Fruit fly (Drosophila melanogaster) whole organism, embryonic: ENCODE data around the gene CG1622.
A peak's percentile ranks its signal among the peaks of the same experiment; 100 is the strongest.

Experiments used
- ATbp ChIP-seq: fragments of 200-800 bp; sonication (Bioruptor generic); optimal IDR thresholded peaks from 2 replicates; lab custom pipeline; 2017; ENCODE audit warnings: missing biosample characterization, mild to moderate bottlenecking, missing genetic modification characterization, missing genetic modification reagents
- Bdp1 ChIP-seq: fragments of 200-800 bp; sonication (Bioruptor generic); optimal IDR thresholded peaks from 3 replicates; lab custom pipeline; 2016; ENCODE audit warnings: missing biosample characterization, missing genetic modification characterization
- CG10431 ChIP-seq: fragments of 200-800 bp; sonication (Bioruptor generic); optimal IDR thresholded peaks from 3 replicates; lab custom pipeline; 2018; ENCODE audit warnings: missing biosample characterization, mild to moderate bottlenecking, missing genetic modification characterization
- CG11504 ChIP-seq: fragments of 200-800 bp; sonication (Bioruptor generic); optimal IDR thresholded peaks from 3 replicates; lab custom pipeline; 2019; ENCODE audit warnings: missing biosample characterization, mild to moderate bottlenecking, missing genetic modification characterization, moderate library complexity
- CG11560 ChIP-seq: fragments of 200-800 bp; sonication (Bioruptor generic); IDR thresholded peaks from 3 replicates; pipeline ENCODE4 v1.3.6; 2022; ENCODE audit warnings: missing biosample characterization, missing genetic modification characterization
- CG12299 ChIP-seq: fragments of 200-800 bp; sonication (Bioruptor generic); optimal IDR thresholded peaks from 2 replicates; lab custom pipeline; 2018; ENCODE audit warnings: missing biosample characterization, mild to moderate bottlenecking, missing genetic modification characterization
- CG12769 ChIP-seq: fragments of 200-800 bp; sonication (Bioruptor generic); optimal IDR thresholded peaks from 2 replicates; lab custom pipeline; 2019; ENCODE audit warnings: missing biosample characterization, mild to moderate bottlenecking, missing genetic modification characterization, moderate library complexity
- CG16863 ChIP-seq: fragments of 200-800 bp; sonication (Bioruptor generic); optimal IDR thresholded peaks from 3 replicates; lab custom pipeline; 2016; ENCODE audit warnings: missing biosample characterization, missing genetic modification characterization
- CG17361 ChIP-seq: fragments of 200-800 bp; sonication (Bioruptor generic); IDR thresholded peaks from 3 replicates; pipeline ENCODE4 v1.3.6; 2022; ENCODE audit warnings: missing biosample characterization, missing genetic modification characterization
- CG1832 ChIP-seq: fragments of 200-800 bp; sonication (Bioruptor generic); optimal IDR thresholded peaks from 2 replicates; lab custom pipeline; 2017; ENCODE audit warnings: missing biosample characterization, mild to moderate bottlenecking, missing genetic modification characterization, inconsistent platforms
- CG18476 ChIP-seq: fragments of 200-800 bp; sonication (Bioruptor generic); optimal IDR thresholded peaks from 2 replicates; lab custom pipeline; 2016; ENCODE audit warnings: missing biosample characterization, mild to moderate bottlenecking, missing genetic modification characterization
- CG2116 ChIP-seq: fragments of 200-800 bp; sonication (Bioruptor generic); optimal IDR thresholded peaks from 3 replicates; lab custom pipeline; 2018; ENCODE audit warnings: missing biosample characterization, mild to moderate bottlenecking, missing genetic modification characterization
- CG30020 ChIP-seq: fragments of 200-800 bp; optimal IDR thresholded peaks from 2 replicates; lab custom pipeline; 2019; ENCODE audit warnings: missing biosample characterization, mild to moderate bottlenecking, missing genetic modification characterization, moderate library complexity
- CG30403 ChIP-seq: fragments of 200-800 bp; sonication (Bioruptor generic); optimal IDR thresholded peaks from 3 replicates; lab custom pipeline; 2016; ENCODE audit warnings: missing biosample characterization, missing genetic modification characterization
- CG33557 ChIP-seq: fragments of 200-800 bp; sonication (Bioruptor generic); optimal IDR thresholded peaks from 2 replicates; lab custom pipeline; 2019; ENCODE audit warnings: missing biosample characterization, mild to moderate bottlenecking, missing genetic modification characterization, moderate library complexity
- CG3726 ChIP-seq: fragments of 200-800 bp; sonication (Bioruptor generic); IDR thresholded peaks from 3 replicates; pipeline ENCODE4, ENCODE4 v1.3.6; 2022; ENCODE audit warnings: missing biosample characterization, missing genetic modification characterization
- CG4360 ChIP-seq: fragments of 200-800 bp; sonication (Bioruptor generic); IDR thresholded peaks from 2 replicates; pipeline ENCODE4 v1.3.6; 2022; ENCODE audit warnings: missing biosample characterization, missing genetic modification characterization
- CG4424 ChIP-seq: fragments of 200-800 bp; sonication (Bioruptor generic); optimal IDR thresholded peaks from 3 replicates; lab custom pipeline; 2016; ENCODE audit warnings: missing biosample characterization, missing genetic modification characterization
- CG4707 ChIP-seq: fragments of 200-800 bp; sonication (Bioruptor generic); optimal IDR thresholded peaks from 2 replicates; lab custom pipeline; 2018; ENCODE audit warnings: missing biosample characterization, mild to moderate bottlenecking, missing genetic modification characterization, moderate library complexity
- CG6791 ChIP-seq: fragments of 200-800 bp; sonication (Bioruptor generic); IDR thresholded peaks from 3 replicates; pipeline ENCODE4 v1.3.6; 2022; ENCODE audit warnings: missing biosample characterization, missing genetic modification characterization; ENCODE audit not compliant: partially characterized antibody
- CG8388 ChIP-seq: fragments of 200-800 bp; sonication (Bioruptor generic); optimal IDR thresholded peaks from 2 replicates; lab custom pipeline; 2019; ENCODE audit warnings: missing biosample characterization, mild to moderate bottlenecking, missing genetic modification characterization, moderate library complexity
- Dip3 ChIP-seq: fragments of 200-800 bp; sonication (Bioruptor generic); optimal IDR thresholded peaks from 3 replicates; lab custom pipeline; 2016; ENCODE audit warnings: missing biosample characterization, missing genetic modification characterization
- Eip74EF ChIP-seq, 2 experiments: fragments of 200-800 bp in 1 of 2; fragments of >200 bp in 1 of 2; sonication (Bioruptor generic) in 1 of 2; optimal IDR thresholded peaks; 2 replicates each; lab custom pipeline; 2017 to 2019; ENCODE audit warnings: missing biosample characterization in 2 of 2, missing genetic modification characterization in 2 of 2, mild to moderate bottlenecking in 1 of 2, moderate library complexity in 1 of 2
- HHEX ChIP-seq: fragments of 200-800 bp; sonication (Bioruptor generic); optimal IDR thresholded peaks from 3 replicates; lab custom pipeline; 2017; ENCODE audit warnings: missing biosample characterization, mild to moderate bottlenecking, missing genetic modification characterization, missing genetic modification reagents
- Hey ChIP-seq: fragments of 200-800 bp; sonication (Bioruptor generic); optimal IDR thresholded peaks from 3 replicates; lab custom pipeline; 2018; ENCODE audit warnings: missing biosample characterization, mild to moderate bottlenecking, missing genetic modification characterization
- MESR4 ChIP-seq: fragments of 200-800 bp; sonication (Bioruptor generic); optimal IDR thresholded peaks from 2 replicates; lab custom pipeline; 2018; ENCODE audit warnings: missing biosample characterization, mild to moderate bottlenecking, missing genetic modification characterization, moderate library complexity
- NK7.1 ChIP-seq: fragments of 200-800 bp; sonication (Bioruptor generic); optimal IDR thresholded peaks from 3 replicates; lab custom pipeline; 2016; ENCODE audit warnings: missing biosample characterization, missing genetic modification characterization
- Nf-YC ChIP-seq: fragments of 200-800 bp; optimal IDR thresholded peaks from 3 replicates; lab custom pipeline; 2019; ENCODE audit warnings: missing biosample characterization, mild to moderate bottlenecking, missing genetic modification characterization, moderate library complexity
- Side ChIP-seq: fragments of 200-800 bp; sonication (Bioruptor generic); optimal IDR thresholded peaks from 2 replicates; lab custom pipeline; 2016; ENCODE audit warnings: missing biosample characterization, missing genetic modification characterization
- Sry-δ ChIP-seq: fragments of 200-800 bp; sonication (Bioruptor generic); optimal IDR thresholded peaks from 2 replicates; lab custom pipeline; 2016; ENCODE audit warnings: missing biosample characterization, missing genetic modification characterization
- ato ChIP-seq: fragments of 200-800 bp; sonication (Bioruptor generic); IDR thresholded peaks from 2 replicates; pipeline ENCODE4 v1.3.6; 2022; ENCODE audit warnings: missing biosample characterization, missing genetic modification characterization; ENCODE audit not compliant: partially characterized antibody
- bbx ChIP-seq: fragments of 200-800 bp; sonication (Bioruptor generic); IDR thresholded peaks from 2 replicates; pipeline ENCODE4 v1.3.6; 2022; ENCODE audit warnings: missing biosample characterization, missing genetic modification characterization; ENCODE audit not compliant: partially characterized antibody
- bcd ChIP-seq: fragments of 200-800 bp; sonication (Bioruptor generic); optimal IDR thresholded peaks from 2 replicates; lab custom pipeline; 2017; ENCODE audit warnings: missing biosample characterization, mild to moderate bottlenecking, missing genetic modification characterization
- bowl ChIP-seq: fragments of 200-800 bp; sonication (Bioruptor generic); IDR thresholded peaks from 2 replicates; pipeline ENCODE4 v1.3.6; 2022; ENCODE audit warnings: missing biosample characterization, missing genetic modification characterization
- cato ChIP-seq: fragments of 200-800 bp; sonication (Bioruptor generic); optimal IDR thresholded peaks from 2 replicates; lab custom pipeline; 2016; ENCODE audit warnings: missing biosample characterization, missing genetic modification characterization, borderline replicate concordance
- ems ChIP-seq: fragments of 200-800 bp; sonication (Bioruptor generic); optimal IDR thresholded peaks from 3 replicates; lab custom pipeline; 2016; ENCODE audit warnings: missing biosample characterization, missing genetic modification characterization
- en ChIP-seq: fragments of 200-800 bp; sonication (Bioruptor generic); optimal IDR thresholded peaks from 2 replicates; lab custom pipeline; 2016; ENCODE audit warnings: missing biosample characterization, missing genetic modification characterization
- eyg ChIP-seq: fragments of 200-800 bp; sonication (Bioruptor generic); optimal IDR thresholded peaks from 3 replicates; lab custom pipeline; 2016; ENCODE audit warnings: missing biosample characterization, missing genetic modification characterization
- fu2 ChIP-seq: fragments of 200-800 bp; sonication (Bioruptor generic); optimal IDR thresholded peaks from 2 replicates; lab custom pipeline; 2016; ENCODE audit warnings: missing biosample characterization, missing genetic modification characterization
- grn ChIP-seq: fragments of 200-800 bp; sonication (Bioruptor generic); optimal IDR thresholded peaks from 3 replicates; lab custom pipeline; 2017; ENCODE audit warnings: missing biosample characterization, missing genetic modification characterization
- ham ChIP-seq: fragments of 200-800 bp; sonication (Bioruptor generic); IDR thresholded peaks from 2 replicates; pipeline ENCODE4 v1.3.6; 2022; ENCODE audit warnings: missing biosample characterization, missing genetic modification characterization
- hbn ChIP-seq: fragments of 200-800 bp; sonication (Bioruptor generic); IDR thresholded peaks from 2 replicates; pipeline ENCODE4 v1.3.6; 2022; ENCODE audit warnings: missing biosample characterization, missing genetic modification characterization; ENCODE audit not compliant: partially characterized antibody
- kah ChIP-seq: fragments of 200-800 bp; sonication (Bioruptor generic); optimal IDR thresholded peaks from 2 replicates; lab custom pipeline; 2018; ENCODE audit warnings: missing biosample characterization, mild to moderate bottlenecking, missing genetic modification characterization
- lmd ChIP-seq: fragments of 200-800 bp; sonication (Bioruptor generic); IDR thresholded peaks from 2 replicates; pipeline ENCODE4 v1.3.6; 2022; ENCODE audit warnings: missing biosample characterization, missing genetic modification characterization
- lov ChIP-seq, 2 experiments: fragments of 200-800 bp in 1 of 2; fragments of >200 bp in 1 of 2; sonication (Bioruptor generic) in 1 of 2; IDR thresholded peaks in 1 of 2; optimal IDR thresholded peaks in 1 of 2; 2 replicates in 1 of 2; 3 replicates in 1 of 2; pipeline versions ENCODE4 v1.3.6 to Lab custom; 2017 to 2022; ENCODE audit warnings: missing biosample characterization in 1 of 2, missing genetic modification characterization in 1 of 2
- pum ChIP-seq: fragments of 200-800 bp; sonication (Bioruptor generic); optimal IDR thresholded peaks from 2 replicates; lab custom pipeline; 2016; ENCODE audit warnings: missing biosample characterization, missing genetic modification characterization
- ranshi ChIP-seq: fragments of 200-800 bp; sonication (Bioruptor generic); IDR thresholded peaks from 2 replicates; pipeline ENCODE4 v1.3.6; 2022; ENCODE audit warnings: missing biosample characterization, missing genetic modification characterization
- sob ChIP-seq: fragments of 200-800 bp; sonication (Bioruptor generic); IDR thresholded peaks from 2 replicates; pipeline ENCODE4 v1.3.6; 2022; ENCODE audit warnings: missing biosample characterization, missing genetic modification characterization
- tna ChIP-seq: fragments of 200-800 bp; sonication (Bioruptor generic); IDR thresholded peaks from 2 replicates; pipeline ENCODE4 v1.3.6; 2022; ENCODE audit warnings: missing biosample characterization, missing genetic modification characterization; ENCODE audit not compliant: partially characterized antibody
- wor ChIP-seq: fragments of 200-800 bp; sonication (Bioruptor generic); IDR thresholded peaks from 2 replicates; pipeline ENCODE4 v1.3.6; 2022; ENCODE audit warnings: missing biosample characterization, missing genetic modification characterization

Gene CG1622

DNA sequence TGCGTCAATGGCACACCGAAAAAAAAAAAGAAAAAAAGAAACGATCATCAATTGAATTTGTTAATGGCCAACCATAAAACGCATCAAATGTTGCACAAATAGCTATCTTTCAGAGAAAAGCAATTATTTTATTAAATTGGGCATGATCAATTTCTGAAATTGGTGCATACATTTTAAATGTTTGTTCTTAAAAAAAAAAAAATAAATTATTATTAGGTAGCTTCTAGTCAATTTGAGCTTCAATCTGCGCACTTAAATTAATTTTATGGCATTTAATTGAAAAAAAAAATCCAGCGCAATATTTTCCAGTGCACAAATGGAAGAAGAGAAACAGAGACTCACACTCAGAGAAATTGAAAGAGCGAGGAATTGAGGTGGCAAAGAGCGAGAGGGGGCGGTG, 26.2 kb downstream of the CG1622 start (continued):
- TF ChIP-seq CG2116 (GFP tag; lab: Kevin White, UChicago) (peak; percentile 26), Bdp1 (GFP tag; lab: Kevin White, UChicago) (peak; percentile 11), CG18476 (GFP tag; lab: Kevin White, UChicago) (peak; percentile 50), NK7.1 (peak; percentile 20), eyg (peak; percentile 26), lmd (GFP tag; lab: Robert Waterston, UW) (peak; percentile 68), ranshi (GFP tag; lab: Robert Waterston, UW) (peak; percentile 44; the same call in 1 of the 2 replicates), CG6791 (no peak), MESR4 (GFP tag; lab: Kevin White, UChicago) (no peak), grn (GFP tag; lab: Kevin White, UChicago) (no peak), CG33557 (GFP tag; lab: Kevin White, UChicago) (no peak), HHEX (GFP tag; lab: Kevin White, UChicago) (peak; percentile 25), CG10431 (no peak), CG8388 (peak; percentile 38), sob (GFP tag; lab: Robert Waterston, UW) (peak; percentile 35; the same call in 1 of the 2 replicates), Side (GFP tag; lab: Kevin White, UChicago) (no peak), CG17361 (GFP tag; lab: Robert Waterston, UW) (peak; percentile 80), CG16863 (GFP tag; lab: Kevin White, UChicago) (peak; percentile 63), fu2 (GFP tag; lab: Kevin White, UChicago) (peak; percentile 74), Nf-YC (tag; lab: Kevin White, UChicago) (peak; percentile 15), bowl (GFP tag; lab: Robert Waterston, UW) (no peak), CG12299 (no peak), cato (GFP tag; lab: Kevin White, UChicago) (peak; percentile 28), CG11560 (no peak), hbn (no peak), ham (GFP tag; lab: Robert Waterston, UW) (no peak), ems (GFP tag; lab: Kevin White, UChicago) (peak; percentile 75), CG11504 (tag; lab: Kevin White, UChicago) (peak; percentile 80), CG1832 (no peak), lov (optimal IDR thresholded peaks at IDR 0.05; lab: Kevin White, UChicago) (no peak), lov (GFP tag; IDR thresholded peaks at IDR 0.05; lab: Robert Waterston, UW) (no peak), en (GFP tag; lab: Kevin White, UChicago) (no peak), wor (peak; percentile 57; the same call in 1 of the 2 replicates), bcd (peak; percentile 56), CG30403 (peak; percentile 85), kah (peak; percentile 9), Hey (tag; lab: Kevin White, UChicago) (no peak), CG12769 (tag; lab: Kevin White, UChicago) (no peak), CG3726 (no peak), CG4424 (GFP tag; lab: Kevin White, UChicago) (peak; percentile 67), CG4707 (GFP tag; lab: Kevin White, UChicago) (no peak), Dip3 (GFP tag; lab: Kevin White, UChicago) (peak; percentile 21), bbx (GFP tag; lab: Robert Waterston, UW) (no peak), CG30020 (no peak), Sry-δ (GFP tag; lab: Kevin White, UChicago) (peak; percentile 28), ato (no peak), ATbp (GFP tag; lab: Kevin White, UChicago) (peak; percentile 34), CG4360 (GFP tag; lab: Robert Waterston, UW) (no peak), Eip74EF (GFP tag; optimal IDR thresholded peaks at IDR 0.05; lab: Kevin White, UChicago) (peak in 1 of 2 experiments; percentile 24), pum (peak; percentile 29), tna (GFP tag; lab: Robert Waterston, UW) (no peak)
